Fruit fly (Drosophila melanogaster): ENCODE results near the gene CG7362.

Gene CG7362

dm6 chr3R:14742928-14743327 is 11.3 kb downstream of the CG7362 start:
- TF ChIP-seq h (optimal IDR thresholded peaks at IDR 0.05) (no peak), Myc (optimal IDR thresholded peaks at IDR 0.05) (no peak), psq (optimal IDR thresholded peaks at IDR 0.05) (no peak), Sin3A (optimal IDR thresholded peaks at IDR 0.05) (no peak), insv (optimal IDR thresholded peaks at IDR 0.05) (no peak), ttk (optimal IDR thresholded peaks at IDR 0.05) (no peak)

- no peak for TF ChIP-seq ttk (optimal IDR thresholded peaks at IDR 0.05)
- no peak for TF ChIP-seq psq (optimal IDR thresholded peaks at IDR 0.05)
- TF ChIP-seq Sin3A (optimal IDR thresholded peaks at IDR 0.05) = no peak
- TF ChIP-seq insv (optimal IDR thresholded peaks at IDR 0.05) = no peak
- no peak for TF ChIP-seq Myc (optimal IDR thresholded peaks at IDR 0.05)
- TF ChIP-seq h (optimal IDR thresholded peaks at IDR 0.05) = no peak
Measured at dm6 chr3R:14742064-14742463, 12.2 kb downstream of the CG7362 start.

- TF ChIP-seq Myc (optimal IDR thresholded peaks at IDR 0.05) = no peak
- no peak for TF ChIP-seq Sin3A (optimal IDR thresholded peaks at IDR 0.05)
- no peak for TF ChIP-seq ttk (optimal IDR thresholded peaks at IDR 0.05)
- TF ChIP-seq h (optimal IDR thresholded peaks at IDR 0.05) = no peak
- TF ChIP-seq insv (optimal IDR thresholded peaks at IDR 0.05) = no peak
- TF ChIP-seq psq (optimal IDR thresholded peaks at IDR 0.05) = no peak
Measured at dm6 chr3R:14741192-14741915, 12.9 kb downstream of the CG7362 start, which contains the start of the genes eff and jvl. eff (minus strand) TSS chr3R:14741319. jvl (plus strand) TSS chr3R:14741582.

dm6 chr3R:14740658-14741191 is 13.5 kb downstream of the CG7362 start:
- TF ChIP-seq ttk (optimal IDR thresholded peaks at IDR 0.05) = no peak
- TF ChIP-seq Myc (optimal IDR thresholded peaks at IDR 0.05) = no peak
- TF ChIP-seq h (optimal IDR thresholded peaks at IDR 0.05) = no peak
- no peak for TF ChIP-seq insv (optimal IDR thresholded peaks at IDR 0.05)
- TF ChIP-seq psq (optimal IDR thresholded peaks at IDR 0.05) = no peak
- no peak for TF ChIP-seq Sin3A (optimal IDR thresholded peaks at IDR 0.05)

- no peak for TF ChIP-seq Sin3A (optimal IDR thresholded peaks at IDR 0.05)
- no peak for TF ChIP-seq h (optimal IDR thresholded peaks at IDR 0.05)
- TF ChIP-seq Myc (optimal IDR thresholded peaks at IDR 0.05) = no peak
- TF ChIP-seq psq (optimal IDR thresholded peaks at IDR 0.05) = no peak
- no peak for TF ChIP-seq ttk (optimal IDR thresholded peaks at IDR 0.05)
- no peak for TF ChIP-seq insv (optimal IDR thresholded peaks at IDR 0.05)
Measured at dm6 chr3R:14740253-14740522, 14.1 kb downstream of the CG7362 start.

- no peak for TF ChIP-seq psq (optimal IDR thresholded peaks at IDR 0.05)
- TF ChIP-seq Myc (optimal IDR thresholded peaks at IDR 0.05) = no peak
- no peak for TF ChIP-seq Sin3A (optimal IDR thresholded peaks at IDR 0.05)
- no peak for TF ChIP-seq h (optimal IDR thresholded peaks at IDR 0.05)
- TF ChIP-seq ttk (optimal IDR thresholded peaks at IDR 0.05) = no peak
- no peak for TF ChIP-seq insv (optimal IDR thresholded peaks at IDR 0.05)
Measured at dm6 chr3R:14739501-14740252, 14.6 kb downstream of the CG7362 start.

dm6 chr3R:14739088-14739487 is 15.2 kb downstream of the CG7362 start:
- no peak for TF ChIP-seq Sin3A (optimal IDR thresholded peaks at IDR 0.05)
- no peak for TF ChIP-seq h (optimal IDR thresholded peaks at IDR 0.05)
- TF ChIP-seq insv (optimal IDR thresholded peaks at IDR 0.05) = no peak
- no peak for TF ChIP-seq ttk (optimal IDR thresholded peaks at IDR 0.05)
- no peak for TF ChIP-seq Myc (optimal IDR thresholded peaks at IDR 0.05)
- TF ChIP-seq psq (optimal IDR thresholded peaks at IDR 0.05) = no peak

dm6 chr3R:14737894-14738860 is 16.1 kb downstream of the CG7362 start:
- TF ChIP-seq Myc (optimal IDR thresholded peaks at IDR 0.05) (no peak), ttk (optimal IDR thresholded peaks at IDR 0.05) (no peak), h (optimal IDR thresholded peaks at IDR 0.05) (no peak), psq (optimal IDR thresholded peaks at IDR 0.05) (no peak), insv (optimal IDR thresholded peaks at IDR 0.05) (no peak), Sin3A (optimal IDR thresholded peaks at IDR 0.05) (no peak)

- no peak for TF ChIP-seq h (optimal IDR thresholded peaks at IDR 0.05)
- TF ChIP-seq psq (optimal IDR thresholded peaks at IDR 0.05) = no peak
- TF ChIP-seq Sin3A (optimal IDR thresholded peaks at IDR 0.05) = no peak
- TF ChIP-seq insv (optimal IDR thresholded peaks at IDR 0.05) = no peak
- TF ChIP-seq ttk (optimal IDR thresholded peaks at IDR 0.05) = no peak
Measured at dm6 chr3R:14736674-14737073, 17.6 kb downstream of the CG7362 start.

dm6 chr3R:14736001-14736400 is 18.3 kb downstream of the CG7362 start:
- TF ChIP-seq ttk (optimal IDR thresholded peaks at IDR 0.05) (no peak), insv (optimal IDR thresholded peaks at IDR 0.05) (no peak), Sin3A (optimal IDR thresholded peaks at IDR 0.05) (no peak), Myc (optimal IDR thresholded peaks at IDR 0.05) (no peak), h (optimal IDR thresholded peaks at IDR 0.05) (no peak), psq (optimal IDR thresholded peaks at IDR 0.05) (no peak)

dm6 chr3R:14734623-14735392 is 19.5 kb downstream of the CG7362 start:
- TF ChIP-seq Sin3A (optimal IDR thresholded peaks at IDR 0.05) (no peak), psq (optimal IDR thresholded peaks at IDR 0.05) (no peak), Myc (optimal IDR thresholded peaks at IDR 0.05) (no peak), ttk (optimal IDR thresholded peaks at IDR 0.05) (no peak), insv (optimal IDR thresholded peaks at IDR 0.05) (no peak), h (optimal IDR thresholded peaks at IDR 0.05) (no peak)
